Worm (Caenorhabditis elegans) whole organism, L3 larva: ENCODE results near the gene R03H10.11.

ENCODE experiments used
- aly-2 ChIP-seq: fragments of 150-350 bp; optimal IDR thresholded peaks from 2 replicates; lab custom pipeline; 2014; ENCODE audit warnings: missing biosample characterization, missing genetic modification characterization
- ama-1 ChIP-seq: fragments of 150-350 bp; optimal IDR thresholded peaks from 2 replicates; lab custom pipeline; 2018
- ceh-16 ChIP-seq: sonication (generic microtip); optimal IDR thresholded peaks from 2 replicates; lab custom pipeline; 2017; ENCODE audit warnings: missing biosample characterization, missing genetic modification characterization
- daf-12 ChIP-seq: fragments of 150-350 bp; optimal IDR thresholded peaks from 2 replicates; lab custom pipeline; 2014; ENCODE audit warnings: missing biosample characterization, missing genetic modification reagents, missing genetic modification characterization
- fkh-10 ChIP-seq: sonication (generic microtip); optimal IDR thresholded peaks from 2 replicates; lab custom pipeline; 2017; ENCODE audit warnings: missing biosample characterization, missing genetic modification reagents, missing genetic modification characterization
- fkh-2 ChIP-seq: fragments of 150-350 bp; optimal IDR thresholded peaks from 2 replicates; lab custom pipeline; 2014; ENCODE audit warnings: missing biosample characterization, missing genetic modification reagents, missing genetic modification characterization
- jun-1 ChIP-seq: fragments of 150-350 bp; optimal IDR thresholded peaks from 2 replicates; lab custom pipeline; 2014; ENCODE audit warnings: missing biosample characterization, missing genetic modification reagents, missing genetic modification characterization
- lin-15B ChIP-seq: fragments of 150-350 bp; optimal IDR thresholded peaks from 2 replicates; lab custom pipeline; 2014; ENCODE audit warnings: missing biosample characterization, missing genetic modification characterization
- mdl-1 ChIP-seq: fragments of 150-350 bp; optimal IDR thresholded peaks from 2 replicates; lab custom pipeline; 2014; ENCODE audit warnings: missing biosample characterization, missing genetic modification characterization
- mml-1 ChIP-seq: fragments of 150-350 bp; sonication (generic microtip); optimal IDR thresholded peaks from 3 replicates; lab custom pipeline; 2014; ENCODE audit warnings: missing biosample characterization, missing genetic modification characterization
- nhr-11 ChIP-seq: fragments of 150-350 bp; optimal IDR thresholded peaks from 2 replicates; lab custom pipeline; 2014; ENCODE audit warnings: missing biosample characterization, missing genetic modification characterization
- nhr-25 ChIP-seq: sonication (generic microtip); optimal IDR thresholded peaks from 2 replicates; lab custom pipeline; 2017; ENCODE audit warnings: missing biosample characterization, missing genetic modification characterization
- nhr-67 ChIP-seq: fragments of 150-350 bp; optimal IDR thresholded peaks from 2 replicates; lab custom pipeline; 2014; ENCODE audit warnings: missing biosample characterization, missing genetic modification characterization
- pqm-1 ChIP-seq: fragments of 150-350 bp; optimal IDR thresholded peaks from 2 replicates; lab custom pipeline; 2017; ENCODE audit warnings: missing biosample characterization, missing genetic modification characterization, inconsistent platforms
- skn-1 ChIP-seq: fragments of 150-350 bp; optimal IDR thresholded peaks from 2 replicates; lab custom pipeline; 2014; ENCODE audit warnings: missing biosample characterization, missing genetic modification characterization
- tbx-2 ChIP-seq: sonication (generic microtip); optimal IDR thresholded peaks from 2 replicates; lab custom pipeline; 2016; ENCODE audit warnings: mild to moderate bottlenecking, missing genetic modification characterization, missing compliant biosample characterization
- zag-1 ChIP-seq: fragments of 150-350 bp; optimal IDR thresholded peaks from 2 replicates; lab custom pipeline; 2014; ENCODE audit warnings: missing biosample characterization, missing genetic modification characterization
- ztf-4 ChIP-seq: fragments of 150-350 bp; optimal IDR thresholded peaks from 2 replicates; lab custom pipeline; 2014; ENCODE audit warnings: missing biosample characterization, missing genetic modification characterization

R03H10.11 gene

DNA sequence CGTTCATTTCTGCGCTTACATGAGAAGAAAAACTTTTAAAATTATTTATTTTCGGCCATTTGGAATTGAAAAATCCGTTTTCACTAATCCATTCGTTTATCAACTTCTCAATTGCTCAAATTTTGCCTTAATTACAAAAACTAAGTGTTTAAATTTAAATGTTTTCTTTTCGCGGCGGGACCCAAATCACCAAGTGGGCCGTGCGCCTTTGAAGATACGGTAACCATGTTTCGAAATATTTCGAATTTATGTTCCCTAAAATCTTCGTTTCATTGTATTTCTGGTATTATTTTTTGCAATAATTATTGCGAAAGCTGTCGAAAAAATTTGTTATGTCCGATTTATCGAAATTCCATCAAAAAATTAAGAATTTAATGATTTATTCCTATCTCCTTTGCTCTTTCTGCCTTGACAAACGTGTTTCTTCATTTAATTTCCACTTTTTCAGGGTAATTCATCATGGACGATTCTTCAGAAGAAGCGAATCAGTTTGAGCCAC is 44.2 kb downstream of the R03H10.11 start, which contains the start of gene C16A11.4:
Gene C16A11.4 (plus strand): TSS at position 449 of the 499 bp plus-strand sequence.
- TF ChIP-seq zag-1 (tag; lab: Kevin White, UChicago) (no peak), ceh-16 (tag; lab: Kevin White, UChicago) (no peak), nhr-11 (tag; lab: Kevin White, UChicago) (no peak), tbx-2 (tag; lab: Kevin White, UChicago) (no peak), nhr-67 (tag; lab: Kevin White, UChicago) (no peak), aly-2 (no peak), daf-12 (tag; lab: Kevin White, UChicago) (no peak), skn-1 (tag; lab: Kevin White, UChicago) (no peak)

- no peak for TF ChIP-seq fkh-2 (tag; lab: Kevin White, UChicago)
- TF ChIP-seq jun-1 (tag; lab: Kevin White, UChicago) = no peak
- no peak for TF ChIP-seq lin-15B (tag; lab: Kevin White, UChicago)
- TF ChIP-seq, all 47 proteins: peak for 0
Observed at ce11 chrII:4228112-4228770, 45.8 kb downstream of the R03H10.11 start.

ce11 chrII:4229106-4229708 is 46.7 kb downstream of the R03H10.11 start, which contains the start of gene C16A11.3:
TSS of gene C16A11.3 (plus strand) at chrII:4229545.
- TF ChIP-seq ama-1 (lab: Kevin White, UChicago) (no peak), aly-2 (no peak), nhr-25 (tag; lab: Kevin White, UChicago) (no peak), daf-12 (tag; lab: Kevin White, UChicago) (no peak), fkh-10 (no peak), ztf-4 (tag; lab: Kevin White, UChicago) (no peak), fkh-2 (tag; lab: Kevin White, UChicago) (no peak), pqm-1 (tag; lab: Kevin White, UChicago) (no peak), mdl-1 (tag; lab: Kevin White, UChicago) (no peak), mml-1 (tag; lab: Kevin White, UChicago) (no peak)

DNA sequence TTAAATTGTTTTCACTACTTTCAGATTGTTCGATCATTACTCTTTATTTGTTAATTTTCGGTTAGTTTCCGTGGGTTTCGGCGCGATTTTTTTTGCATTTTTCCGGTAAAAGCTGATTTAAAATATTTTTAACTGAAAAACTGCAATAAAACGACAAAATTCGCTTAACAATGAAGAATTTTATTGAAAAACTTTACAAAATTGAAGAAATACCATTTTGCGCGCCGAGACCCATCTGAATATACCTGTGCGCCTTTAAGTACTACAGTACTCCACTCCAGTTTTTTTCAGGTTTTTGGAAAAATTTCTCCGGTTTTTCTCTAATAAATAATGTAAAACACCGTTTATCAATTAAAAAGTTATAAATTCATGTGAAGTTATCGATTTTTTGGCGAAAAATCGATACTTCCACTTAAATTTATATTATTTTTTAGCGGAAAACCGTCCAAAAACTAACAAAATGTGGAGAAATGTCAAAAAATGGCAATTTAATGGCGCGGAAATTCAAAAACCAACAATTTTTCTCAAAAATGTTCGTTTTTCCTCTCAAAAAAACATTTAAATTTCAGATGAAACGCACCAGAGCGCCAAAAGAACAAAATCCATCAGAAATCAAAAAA is 48.5 kb downstream of the R03H10.11 start, which contains the start of gene C16A11.10:
Gene C16A11.10 (plus strand): TSS at position 570 of the 620 bp plus-strand sequence.
- TF ChIP-seq nhr-11 (tag; lab: Kevin White, UChicago) = no peak
